Fruit fly (Drosophila melanogaster): Measurements from ENCODE around the gene Sfp26Ac.

dm6 chr2L:5923603-5924138 is 39.1 kb upstream of the Sfp26Ac start, which contains the start of gene CG9016:
- TF ChIP-seq Ets21C (GFP tag; optimal IDR thresholded peaks at IDR 0.05) (no peak), Blimp-1 (GFP tag; optimal IDR thresholded peaks at IDR 0.05) (no peak), spab (GFP tag; optimal IDR thresholded peaks at IDR 0.05) (no peak), Hr38 (GFP tag; optimal IDR thresholded peaks at IDR 0.05) (no peak), ss (GFP tag; optimal IDR thresholded peaks at IDR 0.05) (no peak), Sox102F (GFP tag; optimal IDR thresholded peaks at IDR 0.05) (no peak), Smox (GFP tag; optimal IDR thresholded peaks at IDR 0.05) (no peak), CG16779 (tag; optimal IDR thresholded peaks at IDR 0.05) (no peak), dsx (GFP tag; optimal IDR thresholded peaks at IDR 0.05; ENCODE audit: poor library complexity, severe bottlenecking) (no peak), CG10669 (GFP tag; optimal IDR thresholded peaks at IDR 0.05) (no peak), CG6163 (GFP tag; IDR thresholded peaks at IDR 0.05) (no peak)

All from whole organism, prepupa.